Fruit fly (Drosophila melanogaster) whole organism, embryonic: ENCODE measurements around the gene CG31792.

Experiments
- ATbp ChIP-seq: fragments of 200-800 bp; sonication (Bioruptor generic); optimal IDR thresholded peaks from 2 replicates; lab custom pipeline; 2017; ENCODE audit warnings: missing biosample characterization, mild to moderate bottlenecking, missing genetic modification characterization, missing genetic modification reagents
- Atf-2 ChIP-seq: fragments of 200-800 bp; sonication (Bioruptor generic); optimal IDR thresholded peaks from 2 replicates; lab custom pipeline; 2016; ENCODE audit warnings: missing biosample characterization, missing genetic modification characterization
- Atf6 ChIP-seq: fragments of 200-800 bp; sonication (Bioruptor generic); IDR thresholded peaks from 2 replicates; pipeline ENCODE4 v1.3.6; 2022; ENCODE audit warnings: missing biosample characterization, missing genetic modification characterization
- CG10366 ChIP-seq: fragments of 200-800 bp; sonication (Bioruptor generic); IDR thresholded peaks from 2 replicates; pipeline ENCODE4 v1.3.6; 2022; ENCODE audit warnings: missing biosample characterization, missing genetic modification characterization
- CG10431 ChIP-seq: fragments of 200-800 bp; sonication (Bioruptor generic); optimal IDR thresholded peaks from 3 replicates; lab custom pipeline; 2018; ENCODE audit warnings: missing biosample characterization, mild to moderate bottlenecking, missing genetic modification characterization
- CG10543 ChIP-seq: fragments of 200-800 bp; sonication (Bioruptor generic); optimal IDR thresholded peaks from 3 replicates; lab custom pipeline; 2017; ENCODE audit warnings: missing biosample characterization, mild to moderate bottlenecking, missing genetic modification characterization, moderate library complexity
- CG13775 ChIP-seq: fragments of 200-800 bp; sonication (Bioruptor generic); optimal IDR thresholded peaks from 3 replicates; lab custom pipeline; 2017; ENCODE audit warnings: missing biosample characterization, mild to moderate bottlenecking, missing genetic modification characterization
- CG17186 ChIP-seq: fragments of 200-800 bp; sonication (Bioruptor generic); optimal IDR thresholded peaks from 3 replicates; lab custom pipeline; 2017; ENCODE audit warnings: missing biosample characterization, missing genetic modification reagents, missing genetic modification characterization
- CG31224 ChIP-seq: fragments of 200-800 bp; sonication (Bioruptor generic); IDR thresholded peaks from 2 replicates; pipeline ENCODE4 v1.3.6; 2022; ENCODE audit warnings: missing biosample characterization, missing genetic modification characterization
- CG31365 ChIP-seq: fragments of 200-800 bp; sonication (Bioruptor generic); optimal IDR thresholded peaks from 2 replicates; lab custom pipeline; 2018; ENCODE audit warnings: missing biosample characterization, mild to moderate bottlenecking, missing genetic modification characterization
- CG34224 ChIP-seq: fragments of 200-800 bp; sonication (Bioruptor generic); IDR thresholded peaks from 3 replicates; pipeline ENCODE4 v1.3.6; 2022; ENCODE audit warnings: missing biosample characterization, missing genetic modification characterization; ENCODE audit not compliant: partially characterized antibody
- CG43689 ChIP-seq: fragments of 200-800 bp; sonication (Bioruptor generic); IDR thresholded peaks from 2 replicates; pipeline ENCODE4 v1.3.6; 2022; ENCODE audit warnings: missing biosample characterization, missing genetic modification characterization
- CG4730 ChIP-seq: fragments of 200-800 bp; sonication (Bioruptor generic); IDR thresholded peaks from 2 replicates; pipeline ENCODE4 v1.3.6; 2022; ENCODE audit warnings: missing biosample characterization, missing genetic modification characterization
- CG5953 ChIP-seq: fragments of 200-800 bp; sonication (Bioruptor generic); IDR thresholded peaks from 2 replicates; pipeline ENCODE4 v1.3.6; 2022; ENCODE audit warnings: missing biosample characterization, missing genetic modification characterization
- CG7745 ChIP-seq: fragments of 200-800 bp; sonication (Bioruptor generic); optimal IDR thresholded peaks from 2 replicates; lab custom pipeline; 2018; ENCODE audit warnings: missing biosample characterization, mild to moderate bottlenecking, missing genetic modification characterization, moderate library complexity
- CG7963 ChIP-seq: fragments of 200-800 bp; sonication (Bioruptor generic); IDR thresholded peaks from 3 replicates; pipeline ENCODE4 v1.3.6; 2022; ENCODE audit warnings: missing biosample characterization, missing genetic modification characterization; ENCODE audit not compliant: partially characterized antibody
- CG9437 ChIP-seq: fragments of 200-800 bp; sonication (Bioruptor generic); optimal IDR thresholded peaks from 2 replicates; lab custom pipeline; 2018; ENCODE audit warnings: missing biosample characterization, mild to moderate bottlenecking, missing genetic modification characterization
- Doc3 ChIP-seq: fragments of 200-800 bp; sonication (Bioruptor generic); IDR thresholded peaks from 3 replicates; pipeline ENCODE4 v1.3.6; 2022; ENCODE audit warnings: missing biosample characterization, missing genetic modification characterization; ENCODE audit not compliant: partially characterized antibody
- Dref ChIP-seq: fragments of 200-800 bp; sonication (Bioruptor generic); IDR thresholded peaks from 2 replicates; pipeline ENCODE4 v1.3.6; 2022; ENCODE audit warnings: missing biosample characterization, missing genetic modification characterization
- Drgx ChIP-seq: fragments of 200-800 bp; sonication (Bioruptor generic); IDR thresholded peaks from 2 replicates; pipeline ENCODE4 v1.3.6; 2022; ENCODE audit warnings: missing biosample characterization, missing genetic modification characterization
- E2f1 ChIP-seq: fragments of 200-800 bp; sonication (Bioruptor generic); IDR thresholded peaks from 2 replicates; pipeline ENCODE4 v1.3.6; 2022; ENCODE audit warnings: missing biosample characterization, missing genetic modification characterization
- Ets97D ChIP-seq: fragments of 200-800 bp; sonication (Bioruptor generic); optimal IDR thresholded peaks from 3 replicates; lab custom pipeline; 2016; ENCODE audit warnings: missing biosample characterization, missing genetic modification characterization
- HLH3B ChIP-seq: fragments of 200-800 bp; sonication (Bioruptor generic); IDR thresholded peaks from 2 replicates; pipeline ENCODE4 v1.3.6; 2022; ENCODE audit warnings: missing biosample characterization, missing genetic modification characterization
- HLH54F ChIP-seq: fragments of 200-800 bp; sonication (Bioruptor generic); optimal IDR thresholded peaks from 3 replicates; lab custom pipeline; 2016; ENCODE audit warnings: missing biosample characterization, missing genetic modification characterization
- Hsf ChIP-seq: fragments of 200-800 bp; sonication (Bioruptor generic); optimal IDR thresholded peaks from 3 replicates; lab custom pipeline; 2016; ENCODE audit warnings: missing biosample characterization, missing genetic modification characterization
- Kr ChIP-seq: fragments of 200-800 bp; sonication (Bioruptor generic); optimal IDR thresholded peaks from 2 replicates; lab custom pipeline; 2017; ENCODE audit warnings: missing biosample characterization, mild to moderate bottlenecking, missing genetic modification characterization
- Mrtf ChIP-seq: fragments of 200-800 bp; sonication (Bioruptor generic); IDR thresholded peaks from 3 replicates; pipeline ENCODE4 v1.3.6; 2022; ENCODE audit warnings: missing biosample characterization, missing genetic modification characterization
- NK7.1 ChIP-seq: fragments of 200-800 bp; sonication (Bioruptor generic); optimal IDR thresholded peaks from 3 replicates; lab custom pipeline; 2016; ENCODE audit warnings: missing biosample characterization, missing genetic modification characterization
- Nf-YB ChIP-seq: fragments of 200-800 bp; sonication (Bioruptor generic); optimal IDR thresholded peaks from 3 replicates; lab custom pipeline; 2019; ENCODE audit warnings: missing biosample characterization, mild to moderate bottlenecking, missing genetic modification characterization, moderate library complexity
- Nf-YC ChIP-seq: fragments of 200-800 bp; optimal IDR thresholded peaks from 3 replicates; lab custom pipeline; 2019; ENCODE audit warnings: missing biosample characterization, mild to moderate bottlenecking, missing genetic modification characterization, moderate library complexity
- Poxn ChIP-seq: fragments of 200-800 bp; sonication (Bioruptor generic); IDR thresholded peaks from 2 replicates; pipeline ENCODE4 v1.3.6; 2022; ENCODE audit warnings: missing biosample characterization, missing genetic modification characterization
- Sox102F ChIP-seq: fragments of 200-800 bp; sonication (Bioruptor generic); optimal IDR thresholded peaks from 2 replicates; lab custom pipeline; 2018; ENCODE audit warnings: missing biosample characterization, mild to moderate bottlenecking, missing genetic modification characterization, moderate library complexity
- Xrp1 ChIP-seq: fragments of 200-800 bp; sonication (Bioruptor generic); IDR thresholded peaks from 2 replicates; pipeline ENCODE4 v1.3.6; 2022; ENCODE audit warnings: missing biosample characterization, missing genetic modification characterization
- ac ChIP-seq: fragments of 200-800 bp; sonication (Bioruptor generic); optimal IDR thresholded peaks from 3 replicates; lab custom pipeline; 2017; ENCODE audit warnings: missing biosample characterization, mild to moderate bottlenecking, missing genetic modification characterization
- bigmax ChIP-seq: fragments of 200-800 bp; sonication (Bioruptor generic); optimal IDR thresholded peaks from 2 replicates; lab custom pipeline; 2018; ENCODE audit warnings: missing biosample characterization, mild to moderate bottlenecking, missing genetic modification characterization
- br ChIP-seq: fragments of >200 bp; optimal IDR thresholded peaks from 2 replicates; lab custom pipeline; 2017
- chinmo ChIP-seq: fragments of 200-800 bp; sonication (Bioruptor generic); IDR thresholded peaks from 4 replicates; pipeline ENCODE4 v1.3.6; 2022; ENCODE audit warnings: missing biosample characterization, missing genetic modification characterization; ENCODE audit not compliant: partially characterized antibody
- chm ChIP-seq: fragments of 200-800 bp; sonication (Bioruptor generic); IDR thresholded peaks from 2 replicates; pipeline ENCODE4 v1.3.6; 2022; ENCODE audit warnings: missing biosample characterization, missing genetic modification characterization
- cwo ChIP-seq: fragments of 200-800 bp; sonication (Bioruptor generic); optimal IDR thresholded peaks from 3 replicates; lab custom pipeline; 2017; ENCODE audit warnings: missing biosample characterization, missing genetic modification characterization, mild to moderate bottlenecking, moderate library complexity, missing genetic modification reagents
- gcm ChIP-seq: fragments of 200-800 bp; sonication (Bioruptor generic); optimal IDR thresholded peaks from 2 replicates; lab custom pipeline; 2019; ENCODE audit warnings: missing biosample characterization, mild to moderate bottlenecking, missing genetic modification characterization, moderate library complexity
- gfzf ChIP-seq: fragments of 200-800 bp; sonication (Bioruptor generic); optimal IDR thresholded peaks from 2 replicates; lab custom pipeline; 2016; ENCODE audit warnings: missing biosample characterization, mild to moderate bottlenecking, missing genetic modification characterization, moderate library complexity
- grn ChIP-seq: fragments of 200-800 bp; sonication (Bioruptor generic); optimal IDR thresholded peaks from 3 replicates; lab custom pipeline; 2017; ENCODE audit warnings: missing biosample characterization, missing genetic modification characterization
- ham ChIP-seq: fragments of 200-800 bp; sonication (Bioruptor generic); IDR thresholded peaks from 2 replicates; pipeline ENCODE4 v1.3.6; 2022; ENCODE audit warnings: missing biosample characterization, missing genetic modification characterization
- hb ChIP-seq: fragments of 200-800 bp; sonication (Bioruptor generic); IDR thresholded peaks from 3 replicates; pipeline ENCODE4 v1.3.6; 2022; ENCODE audit warnings: missing biosample characterization, missing genetic modification characterization; ENCODE audit not compliant: partially characterized antibody
- hbn ChIP-seq: fragments of 200-800 bp; sonication (Bioruptor generic); IDR thresholded peaks from 2 replicates; pipeline ENCODE4 v1.3.6; 2022; ENCODE audit warnings: missing biosample characterization, missing genetic modification characterization; ENCODE audit not compliant: partially characterized antibody
- her ChIP-seq: fragments of 200-800 bp; sonication (Bioruptor generic); optimal IDR thresholded peaks from 2 replicates; lab custom pipeline; 2016; ENCODE audit warnings: missing biosample characterization, missing genetic modification characterization
- lov ChIP-seq, 2 experiments: fragments of 200-800 bp in 1 of 2; fragments of >200 bp in 1 of 2; sonication (Bioruptor generic) in 1 of 2; IDR thresholded peaks in 1 of 2; optimal IDR thresholded peaks in 1 of 2; 2 replicates in 1 of 2; 3 replicates in 1 of 2; pipeline versions ENCODE4 v1.3.6 to Lab custom; 2017 to 2022; ENCODE audit warnings: missing biosample characterization in 1 of 2, missing genetic modification characterization in 1 of 2
- mld ChIP-seq: fragments of 200-800 bp; sonication (Bioruptor generic); IDR thresholded peaks from 3 replicates; pipeline ENCODE4 v1.3.6; 2022; ENCODE audit warnings: missing biosample characterization, missing genetic modification characterization; ENCODE audit not compliant: partially characterized antibody
- oc ChIP-seq: fragments of 200-800 bp; sonication (Bioruptor generic); optimal IDR thresholded peaks from 2 replicates; lab custom pipeline; 2018; ENCODE audit warnings: missing biosample characterization, mild to moderate bottlenecking, missing genetic modification characterization, moderate library complexity
- schlank ChIP-seq: fragments of 200-800 bp; sonication (Bioruptor generic); optimal IDR thresholded peaks from 2 replicates; lab custom pipeline; 2018; ENCODE audit warnings: missing biosample characterization, mild to moderate bottlenecking, missing genetic modification characterization
- vfl ChIP-seq: fragments of 200-800 bp; sonication (Bioruptor generic); optimal IDR thresholded peaks from 2 replicates; lab custom pipeline; 2016; ENCODE audit warnings: missing biosample characterization, missing genetic modification characterization

The CG31792 gene

dm6 chr2L:18966844-18967243, 30.4 kb upstream of the CG31792 start (continued):
- TF ChIP-seq NK7.1 (GFP tag; lab: Kevin White, UChicago), result no peak
- TF ChIP-seq HLH3B (GFP tag; lab: Robert Waterston, UW), result no peak
- TF ChIP-seq Ets97D (GFP tag; lab: Kevin White, UChicago), result no peak
- no peak for TF ChIP-seq CG9437 (GFP tag; lab: Kevin White, UChicago)
- TF ChIP-seq Dref, result no peak
- TF ChIP-seq mld (GFP tag; lab: Robert Waterston, UW), result no peak
- TF ChIP-seq CG17186 (GFP tag; lab: Kevin White, UChicago), result no peak
- TF ChIP-seq CG34224 (GFP tag; lab: Robert Waterston, UW), result no peak
- no peak for TF ChIP-seq CG43689 (GFP tag; lab: Robert Waterston, UW)
- TF ChIP-seq hb (GFP tag; lab: Robert Waterston, UW), result no peak
- TF ChIP-seq Kr (GFP tag; lab: Kevin White, UChicago), result no peak
- TF ChIP-seq gfzf (GFP tag; lab: Kevin White, UChicago), result no peak
- no peak for TF ChIP-seq Poxn (GFP tag; lab: Robert Waterston, UW)
- TF ChIP-seq Hsf (GFP tag; lab: Kevin White, UChicago), result no peak
- TF ChIP-seq chm (GFP tag; lab: Robert Waterston, UW), result no peak
- peak; percentile 36 for TF ChIP-seq Nf-YC (tag; lab: Kevin White, UChicago)
- no peak for TF ChIP-seq HLH54F
- no peak for TF ChIP-seq CG7745 (tag; lab: Kevin White, UChicago)
- no peak for TF ChIP-seq gcm (GFP tag; lab: Kevin White, UChicago)
- no peak for TF ChIP-seq ATbp (GFP tag; lab: Kevin White, UChicago)
- no peak for TF ChIP-seq bigmax (GFP tag; lab: Kevin White, UChicago)
- peak; percentile 62 for TF ChIP-seq CG31224
- TF ChIP-seq Mrtf, result no peak
- peak; percentile 75 for TF ChIP-seq Atf6 (GFP tag; lab: Robert Waterston, UW)
- peak; percentile 31 for TF ChIP-seq Sox102F (GFP tag; lab: Kevin White, UChicago)
- peak; percentile 55; the same call in 1 of the 2 replicates for TF ChIP-seq Drgx (GFP tag; lab: Robert Waterston, UW)
- TF ChIP-seq cwo (GFP tag; lab: Kevin White, UChicago), result peak; percentile 59
- no peak for TF ChIP-seq lov (optimal IDR thresholded peaks at IDR 0.05; lab: Kevin White, UChicago)
- no peak for TF ChIP-seq lov (GFP tag; IDR thresholded peaks at IDR 0.05; lab: Robert Waterston, UW)
- TF ChIP-seq hbn (GFP tag; lab: Robert Waterston, UW), result no peak
- no peak for TF ChIP-seq Nf-YB (GFP tag; lab: Kevin White, UChicago)
- TF ChIP-seq ham, result no peak
- 0 out of 2 replicates have a peak, but pooled peaks have one; percentile 14 for TF ChIP-seq CG4730
- no peak for TF ChIP-seq vfl
- TF ChIP-seq CG13775, result peak; percentile 24
- no peak for TF ChIP-seq her (GFP tag; lab: Kevin White, UChicago)
- TF ChIP-seq CG7963 (GFP tag; lab: Robert Waterston, UW), result no peak
- no peak for TF ChIP-seq oc (tag; lab: Kevin White, UChicago)
- no peak for TF ChIP-seq Atf-2 (GFP tag; lab: Kevin White, UChicago)
- TF ChIP-seq Doc3 (GFP tag; lab: Robert Waterston, UW), result no peak
- no peak for TF ChIP-seq CG5953 (GFP tag; lab: Robert Waterston, UW)
- peak; percentile 40 for TF ChIP-seq CG10543 (GFP tag; lab: Kevin White, UChicago)
- no peak for TF ChIP-seq chinmo
- no peak for TF ChIP-seq CG31365
- TF ChIP-seq ac, result no peak
- TF ChIP-seq Xrp1 (GFP tag; lab: Robert Waterston, UW), result peak; percentile 42; the same call in 1 of the 2 replicates
- no peak for TF ChIP-seq grn (GFP tag; lab: Kevin White, UChicago)
- TF ChIP-seq CG10366 (GFP tag; lab: Robert Waterston, UW), result peak; percentile 33; the same call in 1 of the 2 replicates
- no peak for TF ChIP-seq br (lab: Kevin White, UChicago)
- peak; percentile 49; the same call in 1 of the 2 replicates for TF ChIP-seq E2f1 (GFP tag; lab: Robert Waterston, UW)
- no peak for TF ChIP-seq schlank
- TF ChIP-seq CG10431 (GFP tag; lab: Kevin White, UChicago), result no peak
